Worm (Caenorhabditis elegans): Measurements from ENCODE around the gene asm-1.

Gene asm-1

ce11 chrII:6913309-6913708 lies 3.4 kb downstream of the asm-1 start, which contains the start of gene cyn-10 (continued):
- TF ChIP-seq atf-7 (tag; optimal IDR thresholded peaks at IDR 0.05), result peak; percentile 21
- TF ChIP-seq rcor-1 (GFP tag; IDR thresholded peaks at IDR 0.05), result peak; percentile 72
- TF ChIP-seq ekl-4 (GFP tag; IDR thresholded peaks at IDR 0.05), result peak; percentile 78
- no peak for TF ChIP-seq F23B12.7 (tag; optimal IDR thresholded peaks at IDR 0.05; ENCODE audit: insufficient read depth)
- TF ChIP-seq repo-1 (tag; optimal IDR thresholded peaks at IDR 0.05), result no peak
- 0 out of 2 replicates have a peak, but pooled peaks have one; percentile 51 for TF ChIP-seq lag-1 (GFP tag; IDR thresholded peaks at IDR 0.05)
- TF ChIP-seq F55B11.4 (tag; optimal IDR thresholded peaks at IDR 0.05; ENCODE audit: borderline replicate concordance, insufficient read depth), result no peak
- TF ChIP-seq akir-1 (GFP tag; optimal IDR thresholded peaks at IDR 0.05), result peak; percentile 20
- TF ChIP-seq ceh-100 (GFP tag; IDR thresholded peaks at IDR 0.05), result peak; percentile 74
- TF ChIP-seq attf-5 (GFP tag; optimal IDR thresholded peaks at IDR 0.05), result no peak
- no peak for TF ChIP-seq nhr-179 (tag; optimal IDR thresholded peaks at IDR 0.05)
- no peak for TF ChIP-seq fkh-3 (tag; optimal IDR thresholded peaks at IDR 0.05)
- TF ChIP-seq ztf-18 (tag; optimal IDR thresholded peaks at IDR 0.05), result no peak
- 0 out of 2 replicates have a peak, but pooled peaks have one; percentile 53 for TF ChIP-seq F39B2.1 (GFP tag; IDR thresholded peaks at IDR 0.05)
- TF ChIP-seq K11D2.4 (GFP tag; IDR thresholded peaks at IDR 0.05), result peak; percentile 60; the same call in 1 of the 2 replicates
- peak; percentile 31 for TF ChIP-seq K12H6.12 (tag; optimal IDR thresholded peaks at IDR 0.05)
- peak; percentile 68 for TF ChIP-seq dpl-1 (GFP tag; optimal IDR thresholded peaks at IDR 0.05)
- 0 out of 2 replicates have a peak, but pooled peaks have one; percentile 21 for TF ChIP-seq cebp-2 (GFP tag; IDR thresholded peaks at IDR 0.05)
- TF ChIP-seq ztf-3 (GFP tag; optimal IDR thresholded peaks at IDR 0.05), result no peak
- TF ChIP-seq ZK185.1 (tag; optimal IDR thresholded peaks at IDR 0.05; ENCODE audit: poor library complexity, severe bottlenecking), result peak; percentile 92
- peak; percentile 56 for TF ChIP-seq F10E7.11 (tag; optimal IDR thresholded peaks at IDR 0.05)
- peak; percentile 51; the same call in 1 of the 2 replicates for TF ChIP-seq attf-3 (GFP tag; conservative IDR thresholded peaks at IDR 0.05)
- peak; percentile 39 for TF ChIP-seq xnd-1 (tag; optimal IDR thresholded peaks at IDR 0.05)
- peak; percentile 85 for TF ChIP-seq ceh-27 (GFP tag; optimal IDR thresholded peaks at IDR 0.05)
- peak; percentile 58 for TF ChIP-seq F33H1.4 (GFP tag; IDR thresholded peaks at IDR 0.05)
- TF ChIP-seq lsl-1 (GFP tag; optimal IDR thresholded peaks at IDR 0.05), result peak; percentile 38
- TF ChIP-seq lin-54 (GFP tag; optimal IDR thresholded peaks at IDR 0.05), result peak; percentile 94
- no peak for TF ChIP-seq snpc-1.3 (tag; optimal IDR thresholded peaks at IDR 0.05; ENCODE audit: insufficient read depth)
- TF ChIP-seq lin-40 (tag; optimal IDR thresholded peaks at IDR 0.05), result peak; percentile 53
- no peak for TF ChIP-seq ztf-25 (GFP tag; IDR thresholded peaks at IDR 0.05)
- TF ChIP-seq Y53F4B.3 (GFP tag; IDR thresholded peaks at IDR 0.05), result no peak
- peak; percentile 68 for TF ChIP-seq madf-8 (GFP tag; conservative IDR thresholded peaks at IDR 0.05)

DNA sequence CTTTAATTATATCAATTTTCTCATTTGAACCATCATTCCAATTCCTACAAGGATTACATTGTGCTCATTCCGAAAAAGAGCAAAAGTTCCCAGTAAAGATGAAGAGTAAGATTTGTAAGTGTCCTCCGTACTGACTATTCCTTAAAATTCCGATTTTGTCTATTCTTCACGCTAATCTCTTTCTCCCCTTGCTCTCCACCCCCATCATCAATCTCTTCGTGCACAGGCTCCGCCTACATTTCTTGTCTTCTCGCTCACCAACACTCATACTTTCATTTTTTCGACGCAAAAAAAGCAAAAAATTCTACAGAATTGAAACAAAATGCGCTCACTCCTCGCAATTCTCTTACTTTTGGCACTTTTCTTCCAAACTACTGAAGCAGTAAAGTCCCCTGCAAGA lies 6.0 kb downstream of the asm-1 start, which contains the start of gene B0252.8:
TSS of gene B0252.8 (plus strand) at position 292 of the 400 bp plus-strand sequence.
- TF ChIP-seq efl-1 (GFP tag; optimal IDR thresholded peaks at IDR 0.05) (no peak), ceh-100 (GFP tag; IDR thresholded peaks at IDR 0.05) (no peak), T26A5.8 (tag; optimal IDR thresholded peaks at IDR 0.05) (no peak), lin-54 (GFP tag; optimal IDR thresholded peaks at IDR 0.05) (no peak), chd-7 (tag; optimal IDR thresholded peaks at IDR 0.05) (no peak), xnd-1 (tag; optimal IDR thresholded peaks at IDR 0.05) (no peak), nhr-90 (tag; optimal IDR thresholded peaks at IDR 0.05) (no peak)

- TF ChIP-seq lin-35 (GFP tag; optimal IDR thresholded peaks at IDR 0.05) (no peak), mxl-1 (tag; optimal IDR thresholded peaks at IDR 0.05) (no peak), let-526 (GFP tag; IDR thresholded peaks at IDR 0.05) (no peak), akir-1 (GFP tag; optimal IDR thresholded peaks at IDR 0.05) (no peak), ceh-40 (GFP tag; IDR thresholded peaks at IDR 0.05) (no peak), nhr-80 (tag; optimal IDR thresholded peaks at IDR 0.05) (no peak), dpff-1 (tag; optimal IDR thresholded peaks at IDR 0.05) (no peak), cebp-1 (GFP tag; IDR thresholded peaks at IDR 0.05) (no peak), cebp-1 (tag; optimal IDR thresholded peaks at IDR 0.05) (no peak), sea-2 (GFP tag; IDR thresholded peaks at IDR 0.05) (no peak), madf-3 (GFP tag; IDR thresholded peaks at IDR 0.05) (no peak), ZK185.1 (tag; optimal IDR thresholded peaks at IDR 0.05; ENCODE audit: poor library complexity, severe bottlenecking) (no peak), F10E7.11 (tag; optimal IDR thresholded peaks at IDR 0.05) (no peak), tbx-9 (tag; optimal IDR thresholded peaks at IDR 0.05; ENCODE audit: borderline replicate concordance) (no peak)
These were observed 7.8 kb downstream of the asm-1 start, which contains the start of gene B0252.11 for ce11 chrII:6917710-6918109. Gene B0252.11, minus strand, starts transcription at chrII:6917810.

All from whole organism, young adult.